Worm (Caenorhabditis elegans): Measurements from ENCODE around the gene F10E9.3.
"Not testable (repeated sequence)": the region's sequence is repeated elsewhere in the genome, so short reads cannot be mapped to it uniquely, and the experiment has no call there.

F10E9.3 gene

DNA sequence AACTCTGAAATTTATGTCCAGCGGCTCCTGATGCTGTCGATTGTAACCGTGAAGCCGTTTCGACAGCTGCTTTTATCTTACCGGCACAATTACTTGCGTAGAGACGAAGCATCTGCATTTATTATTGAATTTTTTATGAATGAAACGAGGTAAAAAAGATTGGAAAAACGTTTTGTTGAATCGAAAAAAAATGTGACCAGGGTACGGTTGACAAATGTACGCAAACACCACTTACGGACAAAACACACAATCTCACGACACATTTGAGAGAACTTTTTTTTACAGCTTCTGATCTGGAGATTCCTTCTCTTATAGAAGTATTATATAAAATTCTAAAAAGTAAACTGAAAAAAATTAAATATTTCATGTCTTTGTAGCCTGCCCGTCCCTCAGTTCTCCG lies 21.0 kb downstream of the F10E9.3 start, which contains the start of the genes mrps-18A and ZC262.2:
Gene mrps-18A (minus strand): TSS at position 141 of the 400 bp plus-strand sequence.
Gene ZC262.2 (plus strand): TSS at position 284 of the 400 bp plus-strand sequence.
- no peak for TF ChIP-seq ceh-13 (GFP tag; optimal IDR thresholded peaks at IDR 0.05)
- no peak for TF ChIP-seq flt-1 (GFP tag; IDR thresholded peaks at IDR 0.05)
- TF ChIP-seq hmg-4 (GFP tag; optimal IDR thresholded peaks at IDR 0.05): no peak
- no peak for TF ChIP-seq F13C5.2 (tag; optimal IDR thresholded peaks at IDR 0.05)
- TF ChIP-seq hmbx-1 (tag; optimal IDR thresholded peaks at IDR 0.05): no peak
- no peak for TF ChIP-seq tbx-37 (GFP tag; conservative IDR thresholded peaks at IDR 0.05)
- no peak for TF ChIP-seq B0310.2 (tag; optimal IDR thresholded peaks at IDR 0.05)
- no peak for TF ChIP-seq tra-4 (tag; optimal IDR thresholded peaks at IDR 0.05)
- no peak for TF ChIP-seq hnd-1 (tag; optimal IDR thresholded peaks at IDR 0.05)
- TF ChIP-seq aly-1 (tag; optimal IDR thresholded peaks at IDR 0.05): no peak
- TF ChIP-seq ama-1 (optimal IDR thresholded peaks at IDR 0.05): no peak
- TF ChIP-seq scrt-1 (GFP tag; IDR thresholded peaks at IDR 0.05): no peak
- no peak for TF ChIP-seq tbx-11 (GFP tag; IDR thresholded peaks at IDR 0.05)
- no peak for TF ChIP-seq ceh-36 (tag; optimal IDR thresholded peaks at IDR 0.05)
- no peak for TF ChIP-seq pes-1 (GFP tag; IDR thresholded peaks at IDR 0.05)
- no peak for TF ChIP-seq ets-7 (tag; optimal IDR thresholded peaks at IDR 0.05)

DNA sequence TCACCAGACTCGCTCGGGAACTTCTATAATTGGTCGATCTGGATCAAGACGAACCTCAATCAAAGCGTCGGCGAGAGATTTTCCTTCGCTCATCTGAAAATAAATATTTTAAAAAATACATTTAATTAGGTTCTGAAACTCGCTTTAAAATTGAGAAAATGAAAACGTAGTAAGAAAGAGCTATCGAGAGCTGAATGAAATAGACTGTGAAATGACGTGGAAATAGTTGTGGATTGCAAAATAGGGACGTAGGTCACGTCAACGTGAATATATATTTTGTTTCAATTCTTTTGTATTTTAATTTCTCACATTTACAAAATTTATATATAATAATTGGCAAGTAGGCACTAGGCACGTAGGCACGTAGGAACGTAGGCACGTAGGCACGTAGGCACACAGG lies 23.6 kb downstream of the F10E9.3 start, which contains the start of gene ZC262.4:
Gene ZC262.4 (minus strand): TSS at position 101 of the 400 bp plus-strand sequence.
- TF ChIP-seq aly-1 (tag; optimal IDR thresholded peaks at IDR 0.05) (no peak), ceh-13 (GFP tag; optimal IDR thresholded peaks at IDR 0.05) (no peak), scrt-1 (GFP tag; IDR thresholded peaks at IDR 0.05) (no peak), F13C5.2 (tag; optimal IDR thresholded peaks at IDR 0.05) (no peak), tra-4 (tag; optimal IDR thresholded peaks at IDR 0.05) (no peak), ceh-36 (tag; optimal IDR thresholded peaks at IDR 0.05) (no peak), hmg-4 (GFP tag; optimal IDR thresholded peaks at IDR 0.05) (no peak), pes-1 (GFP tag; IDR thresholded peaks at IDR 0.05) (no peak)

DNA sequence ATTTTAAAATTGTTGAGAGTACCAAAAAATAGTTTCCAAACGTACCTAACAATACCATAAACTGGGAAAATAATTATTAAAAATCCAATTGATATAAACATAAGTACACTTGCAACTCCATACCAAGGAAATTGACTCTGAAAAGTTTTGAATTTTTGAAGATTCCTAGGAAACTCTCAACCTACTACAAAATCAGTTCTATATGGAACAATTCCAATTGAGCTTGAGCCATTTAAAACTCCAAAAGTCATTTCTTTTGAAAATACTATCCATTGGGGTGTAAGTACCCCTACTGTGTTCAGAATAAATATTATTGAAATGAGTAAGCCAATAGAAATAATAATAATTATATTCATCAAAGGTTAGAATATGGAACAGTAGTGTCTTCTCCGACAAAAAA lies 28.6 kb downstream of the F10E9.3 start, which contains the start of gene clc-28:
Gene clc-28 (minus strand): TSS at position 101 of the 400 bp plus-strand sequence.
- not testable (repeated sequence) for TF ChIP-seq hnd-1 (tag; optimal IDR thresholded peaks at IDR 0.05); scrt-1 (GFP tag; IDR thresholded peaks at IDR 0.05); ama-1 (optimal IDR thresholded peaks at IDR 0.05)

DNA sequence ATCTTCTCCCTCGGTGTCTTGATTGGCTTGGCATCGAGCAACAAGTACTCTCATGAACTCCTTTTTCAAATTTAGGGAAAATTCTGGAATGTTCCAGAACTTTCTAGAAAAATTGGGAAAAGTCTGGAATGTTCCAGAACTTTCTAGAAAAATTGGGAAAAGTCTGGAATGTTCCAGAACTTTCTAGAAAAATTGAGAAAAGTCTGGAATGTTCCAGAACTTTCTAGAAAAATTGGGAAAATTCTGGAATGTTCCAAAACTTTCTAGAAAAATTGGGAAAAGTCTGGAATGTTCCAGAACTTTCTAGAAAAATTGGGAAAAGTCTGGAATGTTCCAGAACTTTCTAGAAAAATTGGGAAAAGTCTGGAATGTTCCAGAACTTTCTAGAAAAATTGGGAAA lies 33.5 kb downstream of the F10E9.3 start, which contains the start of gene ZC262.7:
Gene ZC262.7 (minus strand): TSS at position 54 of the 400 bp plus-strand sequence.
- not testable (repeated sequence) for TF ChIP-seq hmg-4 (GFP tag; optimal IDR thresholded peaks at IDR 0.05); tra-4 (tag; optimal IDR thresholded peaks at IDR 0.05); ceh-13 (GFP tag; optimal IDR thresholded peaks at IDR 0.05)

DNA sequence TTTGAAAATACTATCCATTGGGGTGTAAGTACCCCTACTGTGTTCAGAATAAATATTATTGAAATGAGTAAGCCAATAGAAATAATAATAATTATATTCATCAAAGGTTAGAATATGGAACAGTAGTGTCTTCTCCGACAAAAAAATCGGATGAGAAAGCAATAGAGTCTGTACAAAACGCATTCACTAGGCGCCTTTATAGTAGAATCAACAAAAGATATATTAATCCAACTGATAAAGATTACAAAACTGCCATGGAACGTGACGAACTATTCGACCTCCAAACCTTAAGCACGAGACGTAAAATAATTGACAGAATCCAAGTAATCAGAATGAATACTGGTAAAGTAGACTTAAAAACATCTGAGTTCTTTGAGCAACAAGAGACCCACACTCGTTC lies 37.0 kb downstream of the F10E9.3 start, which contains the start of gene clc-29:
Gene clc-29 (minus strand): TSS at position 101 of the 400 bp plus-strand sequence.
- TF ChIP-seq tra-4 (tag; optimal IDR thresholded peaks at IDR 0.05); tbx-11 (GFP tag; IDR thresholded peaks at IDR 0.05); sea-1 (GFP tag; conservative IDR thresholded peaks at IDR 0.05): not testable (repeated sequence)

DNA sequence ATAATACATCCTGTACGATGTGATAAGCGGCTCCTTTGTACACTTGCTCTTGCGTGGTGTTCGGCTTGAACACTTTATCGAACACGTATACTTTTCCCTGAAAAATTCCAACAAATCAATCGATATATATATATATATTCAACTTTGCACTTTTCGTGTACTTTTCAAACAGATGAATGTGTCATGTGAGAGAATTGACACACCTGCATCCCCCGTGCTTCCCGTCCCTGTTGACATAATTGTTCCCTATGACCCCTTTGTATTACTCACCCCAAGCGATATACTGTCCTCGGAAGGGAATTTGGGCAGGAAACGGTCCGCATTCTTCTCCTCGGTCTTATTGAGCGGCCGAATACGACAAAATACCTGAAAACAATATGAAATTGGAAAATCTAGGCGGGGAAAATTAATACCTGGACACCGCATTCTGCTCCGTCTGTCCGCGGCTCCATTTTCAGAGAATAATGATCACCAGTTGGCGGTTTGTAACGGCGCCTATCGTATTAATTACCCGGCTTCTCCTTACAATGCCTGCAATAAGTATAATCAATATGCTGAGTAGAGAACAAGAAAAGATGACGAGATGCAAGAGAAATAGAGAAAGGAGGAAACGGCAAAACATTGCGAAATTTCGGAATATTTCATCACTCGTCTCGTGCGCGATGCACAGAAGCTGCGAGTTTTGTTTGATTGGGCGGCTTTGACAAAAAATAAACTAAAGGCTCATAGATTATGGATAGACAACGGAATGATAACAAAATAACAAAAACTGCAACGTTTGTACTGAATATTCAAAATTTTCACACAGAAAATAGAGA lies 44.0 kb downstream of the F10E9.3 start, which contains the start of gene unc-116:
Gene unc-116 (minus strand): TSS at position 531 of the 818 bp plus-strand sequence.
- peak; percentile 63 for TF ChIP-seq hmg-4 (GFP tag; optimal IDR thresholded peaks at IDR 0.05)
- no peak for TF ChIP-seq hnd-1 (tag; optimal IDR thresholded peaks at IDR 0.05)

DNA sequence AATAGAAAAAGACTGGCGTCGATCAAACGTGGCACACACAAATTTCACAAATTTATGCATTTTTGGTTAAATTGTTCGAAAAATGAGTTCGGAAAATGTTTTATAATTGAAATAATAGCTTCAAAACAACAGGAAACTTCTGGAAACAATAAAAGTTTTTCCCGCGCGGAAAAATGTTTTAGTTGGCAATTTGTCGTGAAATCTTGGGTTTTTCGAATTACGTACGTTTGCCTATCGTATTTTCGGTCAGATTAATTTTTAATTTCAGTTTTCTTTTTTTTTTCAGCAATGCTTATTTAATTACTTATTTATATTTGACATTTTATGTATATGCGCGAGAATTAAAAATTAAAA lies 44.6 kb downstream of the F10E9.3 start:
- no peak for TF ChIP-seq scrt-1 (GFP tag; IDR thresholded peaks at IDR 0.05)
- TF ChIP-seq tbx-37 (GFP tag; conservative IDR thresholded peaks at IDR 0.05): no peak
- TF ChIP-seq sea-1 (GFP tag; conservative IDR thresholded peaks at IDR 0.05): no peak
- no peak for TF ChIP-seq ets-7 (tag; optimal IDR thresholded peaks at IDR 0.05)
- no peak for TF ChIP-seq ceh-36 (tag; optimal IDR thresholded peaks at IDR 0.05)

DNA sequence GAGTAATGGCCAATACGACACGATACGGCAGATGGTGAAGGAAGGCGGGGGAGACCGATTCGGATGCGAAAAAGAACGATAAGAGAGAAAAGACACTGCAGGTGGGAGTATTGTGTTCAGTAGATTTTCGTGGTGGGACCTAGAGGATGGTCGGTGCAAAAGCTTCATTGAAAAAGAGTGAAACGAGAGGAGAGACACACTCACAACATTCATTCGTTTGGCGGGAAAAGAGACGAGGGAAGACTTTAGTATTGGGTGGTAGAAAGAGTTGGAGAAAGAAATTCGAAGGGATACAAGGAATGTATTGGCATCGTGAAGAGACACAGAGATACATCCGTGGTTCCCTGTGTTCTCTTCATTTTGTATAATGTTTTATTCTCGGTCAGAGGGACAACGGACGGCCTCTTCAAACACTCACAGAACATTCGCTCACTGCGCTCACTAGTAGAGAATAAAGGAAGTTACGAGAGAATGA lies 45.6 kb downstream of the F10E9.3 start:
- TF ChIP-seq pes-1 (GFP tag; IDR thresholded peaks at IDR 0.05) (no peak), aly-1 (tag; optimal IDR thresholded peaks at IDR 0.05) (peak; percentile 72), ets-7 (tag; optimal IDR thresholded peaks at IDR 0.05) (no peak), sea-1 (GFP tag; conservative IDR thresholded peaks at IDR 0.05) (no peak), tbx-11 (GFP tag; IDR thresholded peaks at IDR 0.05) (no peak), hmg-4 (GFP tag; optimal IDR thresholded peaks at IDR 0.05) (peak; percentile 78), flt-1 (GFP tag; IDR thresholded peaks at IDR 0.05) (no peak), tbx-37 (GFP tag; conservative IDR thresholded peaks at IDR 0.05) (no peak), ceh-13 (GFP tag; optimal IDR thresholded peaks at IDR 0.05) (no peak), hmbx-1 (tag; optimal IDR thresholded peaks at IDR 0.05) (no peak), F13C5.2 (tag; optimal IDR thresholded peaks at IDR 0.05) (peak; percentile 49)
